Fruit fly (Drosophila melanogaster) whole organism, prepupa: ENCODE results near the gene RpL14.

Source experiments
- Blimp-1 ChIP-seq: fragments of 200-800 bp; sonication (Bioruptor generic); optimal IDR thresholded peaks from 3 replicates; lab custom pipeline; 2017; ENCODE audit warnings: missing biosample characterization, missing genetic modification characterization, mild to moderate bottlenecking, moderate library complexity, missing genetic modification reagents
- CG10631 ChIP-seq: fragments of 200-800 bp; sonication (Bioruptor generic); optimal IDR thresholded peaks from 2 replicates; lab custom pipeline; 2016; ENCODE audit warnings: missing biosample characterization, missing genetic modification characterization
- CG10669 ChIP-seq: fragments of 200-800 bp; sonication (Bioruptor generic); optimal IDR thresholded peaks from 3 replicates; lab custom pipeline; 2018; ENCODE audit warnings: missing biosample characterization, mild to moderate bottlenecking, missing genetic modification characterization, moderate library complexity
- CG15336 ChIP-seq: fragments of 200-800 bp; sonication (Bioruptor generic); IDR thresholded peaks from 2 replicates; pipeline ENCODE4 v1.3.6; 2022; ENCODE audit warnings: missing biosample characterization, missing genetic modification characterization
- CG3032 ChIP-seq: fragments of 200-800 bp; optimal IDR thresholded peaks from 2 replicates; lab custom pipeline; 2019; ENCODE audit warnings: missing biosample characterization, mild to moderate bottlenecking, missing genetic modification characterization, moderate library complexity
- CG31627 ChIP-seq: fragments of 200-800 bp; sonication (Bioruptor generic); optimal IDR thresholded peaks from 3 replicates; lab custom pipeline; 2016; ENCODE audit warnings: missing biosample characterization, missing genetic modification characterization
- CG32006 ChIP-seq: fragments of 200-800 bp; sonication (Bioruptor generic); optimal IDR thresholded peaks from 3 replicates; lab custom pipeline; 2017; ENCODE audit warnings: missing biosample characterization, mild to moderate bottlenecking, missing genetic modification characterization
- CG34406 ChIP-seq: fragments of 200-800 bp; sonication (Bioruptor generic); optimal IDR thresholded peaks from 3 replicates; lab custom pipeline; 2016; ENCODE audit warnings: missing biosample characterization, missing genetic modification characterization
- CG3919 ChIP-seq: fragments of 200-800 bp; sonication (Bioruptor generic); optimal IDR thresholded peaks from 3 replicates; lab custom pipeline; 2016; ENCODE audit warnings: missing biosample characterization, missing genetic modification characterization
- CG4318 ChIP-seq: fragments of 200-800 bp; sonication (Bioruptor generic); optimal IDR thresholded peaks from 3 replicates; lab custom pipeline; 2017; ENCODE audit warnings: missing biosample characterization, mild to moderate bottlenecking, missing genetic modification characterization
- CG6163 ChIP-seq: fragments of 200-800 bp; sonication (Bioruptor generic); IDR thresholded peaks from 3 replicates; pipeline ENCODE4 v1.3.6; 2022; ENCODE audit warnings: missing biosample characterization, missing genetic modification characterization
- CG6808 ChIP-seq: fragments of 200-800 bp; sonication (Bioruptor generic); optimal IDR thresholded peaks from 3 replicates; lab custom pipeline; 2017; ENCODE audit warnings: missing biosample characterization, missing genetic modification characterization, mild to moderate bottlenecking, moderate library complexity, missing genetic modification reagents
- CG6854 ChIP-seq: fragments of 200-800 bp; sonication (Bioruptor generic); optimal IDR thresholded peaks from 2 replicates; lab custom pipeline; 2017; ENCODE audit warnings: missing biosample characterization, mild to moderate bottlenecking, missing genetic modification characterization
- CG8119 ChIP-seq: fragments of 200-800 bp; sonication (Bioruptor generic); IDR thresholded peaks from 3 replicates; pipeline ENCODE4 v1.3.6; 2022; ENCODE audit warnings: missing biosample characterization, missing genetic modification characterization
- CG8319 ChIP-seq: fragments of 200-800 bp; sonication (Bioruptor generic); optimal IDR thresholded peaks from 3 replicates; lab custom pipeline; 2016; ENCODE audit warnings: missing biosample characterization, missing genetic modification characterization
- CG8632 ChIP-seq: fragments of 200-800 bp; sonication (Bioruptor generic); optimal IDR thresholded peaks from 3 replicates; lab custom pipeline; 2016; ENCODE audit warnings: missing biosample characterization, missing genetic modification characterization
- Eip75B ChIP-seq: fragments of 200-800 bp; sonication (Bioruptor generic); optimal IDR thresholded peaks from 3 replicates; lab custom pipeline; 2016; ENCODE audit warnings: missing biosample characterization, missing genetic modification characterization
- Eip78C ChIP-seq: fragments of 200-800 bp; sonication (Bioruptor generic); peaks from one replicate; lab custom pipeline; 2016; ENCODE audit warnings: missing biosample characterization, missing genetic modification characterization
- Eip93F ChIP-seq: fragments of 200-800 bp; sonication (Bioruptor generic); optimal IDR thresholded peaks from 2 replicates; lab custom pipeline; 2016; ENCODE audit warnings: missing biosample characterization, mild to moderate bottlenecking, missing genetic modification characterization
- Ets21C ChIP-seq: fragments of 200-800 bp; sonication (Bioruptor generic); optimal IDR thresholded peaks from 3 replicates; lab custom pipeline; 2016; ENCODE audit warnings: missing biosample characterization, missing genetic modification characterization
- Ets96B ChIP-seq: fragments of 200-800 bp; optimal IDR thresholded peaks from 2 replicates; lab custom pipeline; 2019; ENCODE audit warnings: missing biosample characterization, mild to moderate bottlenecking, missing genetic modification characterization, moderate library complexity
- Gug ChIP-seq: fragments of 200-800 bp; sonication (Bioruptor generic); IDR thresholded peaks from 2 replicates; pipeline ENCODE4 v1.3.6; 2022; ENCODE audit warnings: missing biosample characterization, missing genetic modification characterization
- Hr38 ChIP-seq: sonication (Bioruptor generic); optimal IDR thresholded peaks from 2 replicates; lab custom pipeline; 2016; ENCODE audit warnings: missing biosample characterization, missing genetic modification characterization
- Hr39 ChIP-seq: fragments of 200-800 bp; sonication (Bioruptor generic); optimal IDR thresholded peaks from 2 replicates; lab custom pipeline; 2016; ENCODE audit warnings: missing biosample characterization, missing genetic modification characterization
- Hr4 ChIP-seq: fragments of 200-800 bp; sonication (Bioruptor generic); optimal IDR thresholded peaks from 3 replicates; lab custom pipeline; 2016; ENCODE audit warnings: missing biosample characterization, missing genetic modification characterization
- Met ChIP-seq: fragments of 200-800 bp; sonication (Bioruptor generic); optimal IDR thresholded peaks from 3 replicates; lab custom pipeline; 2016; ENCODE audit warnings: missing biosample characterization, missing genetic modification characterization
- OdsH ChIP-seq: fragments of 200-800 bp; sonication (Bioruptor generic); optimal IDR thresholded peaks from 3 replicates; lab custom pipeline; 2016; ENCODE audit warnings: missing biosample characterization, missing genetic modification characterization
- Smox ChIP-seq: fragments of 200-800 bp; sonication (Bioruptor generic); optimal IDR thresholded peaks from 3 replicates; lab custom pipeline; 2016; ENCODE audit warnings: missing biosample characterization, missing genetic modification characterization
- Sox102F ChIP-seq: fragments of 200-800 bp; sonication (Bioruptor generic); optimal IDR thresholded peaks from 2 replicates; lab custom pipeline; 2016; ENCODE audit warnings: missing biosample characterization, mild to moderate bottlenecking, missing genetic modification characterization
- Sox15 ChIP-seq: fragments of 200-800 bp; sonication (Bioruptor generic); optimal IDR thresholded peaks from 3 replicates; lab custom pipeline; 2016; ENCODE audit warnings: missing biosample characterization, missing genetic modification characterization
- achi ChIP-seq: fragments of 200-800 bp; sonication (Bioruptor generic); optimal IDR thresholded peaks from 3 replicates; lab custom pipeline; 2016; ENCODE audit warnings: missing biosample characterization, missing genetic modification characterization
- acj6 ChIP-seq: fragments of 200-800 bp; sonication (Bioruptor generic); optimal IDR thresholded peaks from 3 replicates; lab custom pipeline; 2016; ENCODE audit warnings: missing biosample characterization, missing genetic modification characterization
- cyc ChIP-seq: fragments of 200-800 bp; sonication (Bioruptor generic); optimal IDR thresholded peaks from 3 replicates; lab custom pipeline; 2016; ENCODE audit warnings: missing biosample characterization, missing genetic modification characterization
- dac ChIP-seq: fragments of 200-800 bp; sonication (Bioruptor generic); optimal IDR thresholded peaks from 2 replicates; lab custom pipeline; 2017; ENCODE audit warnings: missing biosample characterization, mild to moderate bottlenecking, missing genetic modification characterization
- dsx ChIP-seq: fragments of 200-800 bp; optimal IDR thresholded peaks from 3 replicates; lab custom pipeline; 2019; ENCODE audit warnings: missing biosample characterization, mild to moderate bottlenecking, missing genetic modification characterization, moderate library complexity; ENCODE audit not compliant: poor library complexity, severe bottlenecking
- eg ChIP-seq: fragments of 200-800 bp; sonication (Bioruptor generic); IDR thresholded peaks from 3 replicates; pipeline ENCODE4 v1.3.6; 2022; ENCODE audit warnings: missing biosample characterization, missing genetic modification characterization
- esn ChIP-seq: fragments of 200-800 bp; sonication (Bioruptor generic); optimal IDR thresholded peaks from 2 replicates; lab custom pipeline; 2016; ENCODE audit warnings: missing biosample characterization, mild to moderate bottlenecking, missing genetic modification characterization, moderate library complexity
- fkh ChIP-seq: fragments of 200-800 bp; sonication (Bioruptor generic); optimal IDR thresholded peaks from 3 replicates; lab custom pipeline; 2017; ENCODE audit warnings: missing biosample characterization, mild to moderate bottlenecking, missing genetic modification characterization, moderate library complexity
- lz ChIP-seq: fragments of 200-800 bp; sonication (Bioruptor generic); optimal IDR thresholded peaks from 3 replicates; lab custom pipeline; 2016; ENCODE audit warnings: missing biosample characterization, missing genetic modification characterization
- pdm3 ChIP-seq: fragments of 200-800 bp; sonication (Bioruptor generic); optimal IDR thresholded peaks from 3 replicates; lab custom pipeline; 2016; ENCODE audit warnings: missing biosample characterization, missing genetic modification characterization
- salr ChIP-seq, 2 experiments: fragments of 200-800 bp; sonication (Bioruptor generic); optimal IDR thresholded peaks; 3 replicates each; lab custom pipeline; 2016 to 2018; ENCODE audit warnings: missing biosample characterization in 2 of 2, missing genetic modification characterization in 2 of 2, mild to moderate bottlenecking in 1 of 2
- spab ChIP-seq: fragments of 200-800 bp; sonication (Bioruptor generic); optimal IDR thresholded peaks from 2 replicates; lab custom pipeline; 2017; ENCODE audit warnings: missing biosample characterization, mild to moderate bottlenecking, missing genetic modification characterization, missing genetic modification reagents
- ss ChIP-seq, 2 experiments: fragments of 200-800 bp; sonication (Bioruptor generic); optimal IDR thresholded peaks; 2 replicates in 1 of 2; 3 replicates in 1 of 2; lab custom pipeline; 2017 to 2018; ENCODE audit warnings: mild to moderate bottlenecking in 2 of 2, missing biosample characterization in 2 of 2, missing genetic modification characterization in 2 of 2, moderate library complexity in 1 of 2
- svp ChIP-seq: fragments of 200-800 bp; sonication (Bioruptor generic); peaks from one replicate; lab custom pipeline; 2016; ENCODE audit warnings: missing biosample characterization, missing genetic modification characterization
- topi ChIP-seq: fragments of 200-800 bp; sonication (Bioruptor generic); optimal IDR thresholded peaks from 3 replicates; lab custom pipeline; 2016; ENCODE audit warnings: missing biosample characterization, missing genetic modification characterization
- vri ChIP-seq: fragments of 200-800 bp; sonication (Bioruptor generic); optimal IDR thresholded peaks from 3 replicates; lab custom pipeline; 2016; ENCODE audit warnings: missing biosample characterization, mild to moderate bottlenecking, missing genetic modification characterization

RpL14 gene

dm6 chr3L:8584086-8584485 lies 16.7 kb upstream of the RpL14 start:
- TF ChIP-seq fkh: peak; percentile 75
- TF ChIP-seq dac (GFP tag; lab: Kevin White, UChicago): no peak

dm6 chr3L:8603880-8604692 lies 3.3 kb downstream of the RpL14 start, which contains the start of the genes CG5989 and CG6282:
TSS of gene CG5989 (minus strand) at chr3L:8604149.
TSS of gene CG6282 (plus strand) at chr3L:8604657.
- TF ChIP-seq CG31627: no peak
- no peak for TF ChIP-seq CG8319 (GFP tag; lab: Kevin White, UChicago)
- 0 out of 3 replicates have a peak, but pooled peaks have one; percentile 22 for TF ChIP-seq CG6163 (GFP tag; lab: Robert Waterston, UW)
- no peak for TF ChIP-seq cyc (GFP tag; lab: Kevin White, UChicago)
- peak; percentile 7 for TF ChIP-seq OdsH (GFP tag; lab: Kevin White, UChicago)
- TF ChIP-seq Blimp-1 (GFP tag; lab: Kevin White, UChicago): peak; percentile 19
- peak; percentile 78 for TF ChIP-seq svp (GFP tag; lab: Kevin White, UChicago)
- peak; percentile 62 for TF ChIP-seq CG32006 (GFP tag; lab: Kevin White, UChicago)
- TF ChIP-seq Eip93F (GFP tag; lab: Kevin White, UChicago): no peak
- no peak for TF ChIP-seq Sox15
- TF ChIP-seq CG6808 (GFP tag; lab: Kevin White, UChicago): no peak
- TF ChIP-seq achi: no peak
- no peak for TF ChIP-seq CG34406 (GFP tag; lab: Kevin White, UChicago)
- TF ChIP-seq Eip75B (GFP tag; lab: Kevin White, UChicago): peak; percentile 41
- TF ChIP-seq vri (GFP tag; lab: Kevin White, UChicago): peak; percentile 48
- TF ChIP-seq lz (GFP tag; lab: Kevin White, UChicago): peak; percentile 8
- peak; percentile 45 for TF ChIP-seq Met
- peak; percentile 6 for TF ChIP-seq acj6 (GFP tag; lab: Kevin White, UChicago)
- no peak for TF ChIP-seq CG3919 (GFP tag; lab: Kevin White, UChicago)
- TF ChIP-seq eg (GFP tag; lab: Robert Waterston, UW): no peak
- TF ChIP-seq Hr4 (GFP tag; lab: Kevin White, UChicago): peak; percentile 64
- peak; percentile 65 for TF ChIP-seq CG15336 (GFP tag; lab: Robert Waterston, UW)
- TF ChIP-seq dsx: no peak
- peak; percentile 6 for TF ChIP-seq Sox102F
- TF ChIP-seq Smox (GFP tag; lab: Kevin White, UChicago): peak; percentile 7
- peak; percentile 72 for TF ChIP-seq fkh
- peak; percentile 25 for TF ChIP-seq pdm3
- no peak for TF ChIP-seq CG8632 (GFP tag; lab: Kevin White, UChicago)
- peak; percentile 66 for TF ChIP-seq Eip78C
- no peak for TF ChIP-seq CG3032 (tag; lab: Kevin White, UChicago)
- no peak for TF ChIP-seq CG4318
- peak; percentile 41 for TF ChIP-seq dac (GFP tag; lab: Kevin White, UChicago)
- TF ChIP-seq esn (GFP tag; lab: Kevin White, UChicago): peak; percentile 45
- peak; percentile 54 for TF ChIP-seq CG8119 (GFP tag; lab: Robert Waterston, UW)
- 0 out of 2 replicates have a peak, but pooled peaks have one; percentile 15 for TF ChIP-seq Gug (GFP tag; lab: Robert Waterston, UW)
- no peak for TF ChIP-seq Ets21C

- TF ChIP-seq topi (GFP tag; lab: Kevin White, UChicago) (peak; percentile 20), CG10669 (peak; percentile 45), Ets96B (tag; lab: Kevin White, UChicago) (peak; percentile 55), CG6854 (GFP tag; lab: Kevin White, UChicago) (no peak), Hr39 (GFP tag; lab: Kevin White, UChicago) (peak; percentile 13), Blimp-1 (GFP tag; lab: Kevin White, UChicago) (no peak), Eip75B (GFP tag; lab: Kevin White, UChicago) (peak; percentile 26), Eip78C (peak; percentile 85), achi (peak; percentile 33), spab (GFP tag; lab: Kevin White, UChicago) (peak; percentile 29), salr (GFP tag; optimal IDR thresholded peaks at IDR 0.05; lab: Kevin White, UChicago) (peak in 1 of 2 experiments; percentile 1), Hr38 (no peak), CG8119 (GFP tag; lab: Robert Waterston, UW) (0 out of 3 replicates have a peak, but pooled peaks have one; percentile 25), CG10631 (GFP tag; lab: Kevin White, UChicago) (peak; percentile 43), CG8632 (GFP tag; lab: Kevin White, UChicago) (no peak), CG6808 (GFP tag; lab: Kevin White, UChicago) (peak; percentile 22), lz (GFP tag; lab: Kevin White, UChicago) (peak; percentile 8), ss (GFP tag; optimal IDR thresholded peaks at IDR 0.05; lab: Kevin White, UChicago) (peak in 1 of 2 experiments; percentile 56), CG8319 (GFP tag; lab: Kevin White, UChicago) (no peak), Hr4 (GFP tag; lab: Kevin White, UChicago) (peak; percentile 28), CG15336 (GFP tag; lab: Robert Waterston, UW) (0 out of 2 replicates have a peak, but pooled peaks have one; percentile 14), vri (GFP tag; lab: Kevin White, UChicago) (no peak)
Observed at dm6 chr3L:8607449-8607848, 6.6 kb downstream of the RpL14 start.
